Fruit fly (Drosophila melanogaster) whole organism, embryonic: Measurements from ENCODE around the gene Pcyt1.

Experiments
- Aef1 ChIP-seq: fragments of 200-800 bp; sonication (Bioruptor generic); IDR thresholded peaks from 3 replicates; pipeline ENCODE4 v1.3.6; 2022; ENCODE audit warnings: missing biosample characterization, missing genetic modification characterization
- Asciz ChIP-seq: fragments of 200-800 bp; sonication (Bioruptor generic); optimal IDR thresholded peaks from 2 replicates; lab custom pipeline; 2017; ENCODE audit warnings: missing biosample characterization, mild to moderate bottlenecking, missing genetic modification characterization, missing genetic modification reagents
- B-H1 ChIP-seq: fragments of 200-800 bp; sonication (Bioruptor generic); IDR thresholded peaks from 3 replicates; pipeline ENCODE4 v1.3.6; 2022; ENCODE audit warnings: missing biosample characterization, missing genetic modification characterization
- CG10565 ChIP-seq: fragments of 200-800 bp; sonication (Bioruptor generic); optimal IDR thresholded peaks from 3 replicates; lab custom pipeline; 2016; ENCODE audit warnings: missing biosample characterization, mild to moderate bottlenecking, missing genetic modification characterization
- CG11247 ChIP-seq: fragments of 200-800 bp; sonication (Bioruptor generic); IDR thresholded peaks from 2 replicates; pipeline ENCODE4 v1.3.6; 2022; ENCODE audit warnings: missing biosample characterization, missing genetic modification characterization
- CG12942 ChIP-seq: fragments of 200-800 bp; sonication (Bioruptor generic); optimal IDR thresholded peaks from 3 replicates; lab custom pipeline; 2016; ENCODE audit warnings: missing biosample characterization, missing genetic modification characterization
- CG14860 ChIP-seq: fragments of 200-800 bp; sonication (Bioruptor generic); IDR thresholded peaks from 3 replicates; pipeline ENCODE4 v1.3.6; 2022; ENCODE audit warnings: missing biosample characterization, missing genetic modification characterization; ENCODE audit not compliant: partially characterized antibody
- CG1602 ChIP-seq: fragments of 200-800 bp; sonication (Bioruptor generic); optimal IDR thresholded peaks from 3 replicates; lab custom pipeline; 2016; ENCODE audit warnings: missing biosample characterization, missing genetic modification characterization
- CG16813 ChIP-seq: fragments of 200-800 bp; sonication (Bioruptor generic); IDR thresholded peaks from 3 replicates; pipeline ENCODE4 v1.3.6; 2022; ENCODE audit warnings: missing biosample characterization, missing genetic modification characterization; ENCODE audit not compliant: partially characterized antibody
- CG17359 ChIP-seq: fragments of 200-800 bp; sonication (Bioruptor generic); optimal IDR thresholded peaks from 3 replicates; lab custom pipeline; 2018; ENCODE audit warnings: missing biosample characterization, mild to moderate bottlenecking, missing genetic modification characterization, moderate library complexity
- CG2199 ChIP-seq: fragments of 200-800 bp; sonication (Bioruptor generic); IDR thresholded peaks from 3 replicates; pipeline ENCODE4 v1.3.6; 2022; ENCODE audit warnings: missing biosample characterization, missing genetic modification characterization
- CG2202 ChIP-seq: fragments of 200-800 bp; sonication (Bioruptor generic); optimal IDR thresholded peaks from 2 replicates; lab custom pipeline; 2018; ENCODE audit warnings: missing biosample characterization, mild to moderate bottlenecking, missing genetic modification characterization
- CG3847 ChIP-seq: fragments of 200-800 bp; sonication (Bioruptor generic); IDR thresholded peaks from 2 replicates; pipeline ENCODE4 v1.3.6; 2022; ENCODE audit warnings: missing biosample characterization, missing genetic modification characterization
- CG4360 ChIP-seq: fragments of 200-800 bp; sonication (Bioruptor generic); IDR thresholded peaks from 2 replicates; pipeline ENCODE4 v1.3.6; 2022; ENCODE audit warnings: missing biosample characterization, missing genetic modification characterization
- CG4854 ChIP-seq: fragments of 200-800 bp; sonication (Bioruptor generic); optimal IDR thresholded peaks from 2 replicates; lab custom pipeline; 2016; ENCODE audit warnings: missing biosample characterization, missing genetic modification characterization, inconsistent platforms
- CG7556 ChIP-seq: fragments of 200-800 bp; sonication (Bioruptor generic); optimal IDR thresholded peaks from 2 replicates; lab custom pipeline; 2017; ENCODE audit warnings: missing biosample characterization, mild to moderate bottlenecking, missing genetic modification characterization
- CG7839 ChIP-seq: fragments of 200-800 bp; sonication (Bioruptor generic); optimal IDR thresholded peaks from 3 replicates; lab custom pipeline; 2018; ENCODE audit warnings: missing biosample characterization, mild to moderate bottlenecking, missing genetic modification characterization, moderate library complexity
- CG8359 ChIP-seq: fragments of 200-800 bp; sonication (Bioruptor generic); optimal IDR thresholded peaks from 2 replicates; lab custom pipeline; 2017; ENCODE audit warnings: missing biosample characterization, mild to moderate bottlenecking, missing genetic modification characterization, borderline replicate concordance
- CG9817 ChIP-seq: fragments of 200-800 bp; sonication (Bioruptor generic); optimal IDR thresholded peaks from 2 replicates; lab custom pipeline; 2018; ENCODE audit warnings: missing biosample characterization, mild to moderate bottlenecking, missing genetic modification characterization, moderate library complexity
- CTCF ChIP-seq: fragments of 200-800 bp; sonication (Bioruptor generic); optimal IDR thresholded peaks from 2 replicates; lab custom pipeline; 2017; ENCODE audit warnings: missing biosample characterization, mild to moderate bottlenecking, missing genetic modification characterization, moderate library complexity
- Dbx ChIP-seq: fragments of 200-800 bp; sonication (Bioruptor generic); IDR thresholded peaks from 3 replicates; pipeline ENCODE4 v1.3.6; 2022; ENCODE audit warnings: missing biosample characterization, missing genetic modification characterization
- ERR ChIP-seq: fragments of 200-800 bp; sonication (Bioruptor generic); optimal IDR thresholded peaks from 2 replicates; lab custom pipeline; 2016; ENCODE audit warnings: missing biosample characterization, missing genetic modification characterization
- Ets65A ChIP-seq: fragments of 200-800 bp; sonication (Bioruptor generic); peaks from one replicate; lab custom pipeline; 2016; ENCODE audit warnings: missing biosample characterization, missing genetic modification characterization
- HLH3B ChIP-seq: fragments of 200-800 bp; sonication (Bioruptor generic); IDR thresholded peaks from 2 replicates; pipeline ENCODE4 v1.3.6; 2022; ENCODE audit warnings: missing biosample characterization, missing genetic modification characterization
- Lim3 ChIP-seq: fragments of 200-800 bp; sonication (Bioruptor generic); IDR thresholded peaks from 2 replicates; pipeline ENCODE4 v1.3.6; 2022; ENCODE audit warnings: missing biosample characterization, missing genetic modification characterization
- MESR4 ChIP-seq: fragments of 200-800 bp; sonication (Bioruptor generic); optimal IDR thresholded peaks from 2 replicates; lab custom pipeline; 2018; ENCODE audit warnings: missing biosample characterization, mild to moderate bottlenecking, missing genetic modification characterization, moderate library complexity
- Max ChIP-seq: fragments of 200-800 bp; sonication (Bioruptor generic); optimal IDR thresholded peaks from 2 replicates; lab custom pipeline; 2016; ENCODE audit warnings: missing biosample characterization, mild to moderate bottlenecking, missing genetic modification characterization
- Med ChIP-seq: fragments of 200-800 bp; sonication (Bioruptor generic); peaks from one replicate; lab custom pipeline; 2016; ENCODE audit warnings: missing biosample characterization, missing genetic modification characterization, mild to moderate bottlenecking, inconsistent platforms, moderate library complexity
- NFAT ChIP-seq: fragments of 200-800 bp; sonication (Bioruptor generic); IDR thresholded peaks from 2 replicates; pipeline ENCODE4 v1.3.6; 2022; ENCODE audit warnings: missing biosample characterization, missing genetic modification characterization
- NK7.1 ChIP-seq: fragments of 200-800 bp; sonication (Bioruptor generic); optimal IDR thresholded peaks from 3 replicates; lab custom pipeline; 2016; ENCODE audit warnings: missing biosample characterization, missing genetic modification characterization
- Nf-YA ChIP-seq: fragments of 200-800 bp; sonication (Bioruptor generic); IDR thresholded peaks from 2 replicates; pipeline ENCODE4 v1.3.6; 2022; ENCODE audit warnings: missing biosample characterization, missing genetic modification characterization
- Oaz ChIP-seq: fragments of 200-800 bp; sonication (Bioruptor generic); IDR thresholded peaks from 2 replicates; pipeline ENCODE4 v1.3.6; 2022; ENCODE audit warnings: missing biosample characterization, missing genetic modification characterization
- Six4 ChIP-seq: fragments of 200-800 bp; sonication (Bioruptor generic); optimal IDR thresholded peaks from 2 replicates; lab custom pipeline; 2016; ENCODE audit warnings: missing biosample characterization, missing genetic modification characterization
- ato ChIP-seq: fragments of 200-800 bp; sonication (Bioruptor generic); IDR thresholded peaks from 2 replicates; pipeline ENCODE4 v1.3.6; 2022; ENCODE audit warnings: missing biosample characterization, missing genetic modification characterization; ENCODE audit not compliant: partially characterized antibody
- cas ChIP-seq: fragments of 200-800 bp; sonication (Bioruptor generic); IDR thresholded peaks from 2 replicates; pipeline ENCODE4 v1.3.6; 2022; ENCODE audit warnings: missing biosample characterization, missing genetic modification characterization
- chinmo ChIP-seq: fragments of 200-800 bp; sonication (Bioruptor generic); IDR thresholded peaks from 4 replicates; pipeline ENCODE4 v1.3.6; 2022; ENCODE audit warnings: missing biosample characterization, missing genetic modification characterization; ENCODE audit not compliant: partially characterized antibody
- crol ChIP-seq: fragments of 200-800 bp; sonication (Bioruptor generic); IDR thresholded peaks from 2 replicates; pipeline ENCODE4 v1.3.6; 2022; ENCODE audit warnings: missing biosample characterization, missing genetic modification characterization
- dimm ChIP-seq: fragments of 200-800 bp; sonication (Bioruptor generic); IDR thresholded peaks from 2 replicates; pipeline ENCODE4 v1.3.6; 2022; ENCODE audit warnings: missing biosample characterization, missing genetic modification characterization
- jigr1 ChIP-seq: fragments of 200-800 bp; sonication (Bioruptor generic); IDR thresholded peaks from 3 replicates; pipeline ENCODE4 v1.3.6; 2022; ENCODE audit warnings: missing biosample characterization, missing genetic modification characterization
- ranshi ChIP-seq: fragments of 200-800 bp; sonication (Bioruptor generic); IDR thresholded peaks from 2 replicates; pipeline ENCODE4 v1.3.6; 2022; ENCODE audit warnings: missing biosample characterization, missing genetic modification characterization
- sd ChIP-seq: fragments of 200-800 bp; sonication (Bioruptor generic); optimal IDR thresholded peaks from 3 replicates; lab custom pipeline; 2018; ENCODE audit warnings: missing biosample characterization, mild to moderate bottlenecking, missing genetic modification characterization, moderate library complexity
- slbo ChIP-seq: fragments of 200-800 bp; sonication (Bioruptor generic); IDR thresholded peaks from 2 replicates; pipeline ENCODE4 v1.3.6; 2022; ENCODE audit warnings: missing biosample characterization, missing genetic modification characterization
- tna ChIP-seq: fragments of 200-800 bp; sonication (Bioruptor generic); IDR thresholded peaks from 2 replicates; pipeline ENCODE4 v1.3.6; 2022; ENCODE audit warnings: missing biosample characterization, missing genetic modification characterization; ENCODE audit not compliant: partially characterized antibody
- ttk ChIP-seq: fragments of 200-800 bp; sonication (Bioruptor generic); IDR thresholded peaks from 2 replicates; pipeline ENCODE4 v2.1.2; 2022; ENCODE audit warnings: missing biosample characterization, missing genetic modification characterization
- vvl ChIP-seq: fragments of 200-800 bp; sonication (Bioruptor generic); IDR thresholded peaks from 2 replicates; pipeline ENCODE4 v1.3.6; 2022; ENCODE audit warnings: missing biosample characterization, missing genetic modification characterization

Pcyt1 gene

dm6 chr3L:1549634-1550071 is 3.8 kb downstream of the Pcyt1 start (continued):
- no peak for TF ChIP-seq vvl (GFP tag; lab: Robert Waterston, UW)
- TF ChIP-seq Oaz (GFP tag; lab: Robert Waterston, UW) = no peak
- TF ChIP-seq CG9817 (tag; lab: Kevin White, UChicago) = no peak
- TF ChIP-seq ato (GFP tag; lab: Robert Waterston, UW) = 0 out of 2 replicates have a peak, but pooled peaks have one; percentile 32
- TF ChIP-seq Six4 = no peak
- TF ChIP-seq CTCF (GFP tag; lab: Kevin White, UChicago) = peak; percentile 21
- TF ChIP-seq crol = peak; percentile 84
- TF ChIP-seq CG17359 (tag; lab: Kevin White, UChicago) = no peak
- no peak for TF ChIP-seq Aef1 (GFP tag; lab: Robert Waterston, UW)
- TF ChIP-seq Lim3 (GFP tag; lab: Robert Waterston, UW) = no peak
- no peak for TF ChIP-seq NK7.1
- TF ChIP-seq CG14860 (GFP tag; lab: Robert Waterston, UW) = 0 out of 3 replicates have a peak, but pooled peaks have one; percentile 38
- TF ChIP-seq ttk (GFP tag; lab: Robert Waterston, UW) = no peak
- no peak for TF ChIP-seq CG2202
- TF ChIP-seq dimm (GFP tag; lab: Robert Waterston, UW) = no peak
- no peak for TF ChIP-seq CG4360 (GFP tag; lab: Robert Waterston, UW)
- no peak for TF ChIP-seq CG8359 (GFP tag; lab: Kevin White, UChicago)
- TF ChIP-seq Max (GFP tag; lab: Kevin White, UChicago) = no peak
- peak; percentile 81; the same call in 1 of the 4 replicates for TF ChIP-seq chinmo (GFP tag; lab: Robert Waterston, UW)
- peak; percentile 51 for TF ChIP-seq sd
- TF ChIP-seq HLH3B = no peak
- TF ChIP-seq CG2199 = 0 out of 3 replicates have a peak, but pooled peaks have one; percentile 27
- TF ChIP-seq tna (GFP tag; lab: Robert Waterston, UW) = 0 out of 2 replicates have a peak, but pooled peaks have one; percentile 17
- TF ChIP-seq Asciz = no peak
- TF ChIP-seq CG7556 = no peak
- TF ChIP-seq Nf-YA (GFP tag; lab: Robert Waterston, UW) = no peak

- TF ChIP-seq CG12942 (GFP tag; lab: Kevin White, UChicago) = no peak
- peak; percentile 85 for TF ChIP-seq Ets65A
- TF ChIP-seq MESR4 (GFP tag; lab: Kevin White, UChicago) = no peak
- no peak for TF ChIP-seq HLH3B
- TF ChIP-seq CG7839 (tag; lab: Kevin White, UChicago) = no peak
- no peak for TF ChIP-seq CG10565 (GFP tag; lab: Kevin White, UChicago)
- no peak for TF ChIP-seq CG11247 (GFP tag; lab: Robert Waterston, UW)
- TF ChIP-seq ERR (GFP tag; lab: Kevin White, UChicago) = no peak
- TF ChIP-seq ranshi (GFP tag; lab: Robert Waterston, UW) = no peak
- no peak for TF ChIP-seq cas (GFP tag; lab: Robert Waterston, UW)
- TF ChIP-seq CG3847 = 0 out of 2 replicates have a peak, but pooled peaks have one; percentile 25
- no peak for TF ChIP-seq NFAT (GFP tag; lab: Robert Waterston, UW)
- TF ChIP-seq CG1602 (GFP tag; lab: Kevin White, UChicago) = no peak
- TF ChIP-seq jigr1 = no peak
- TF ChIP-seq Dbx (GFP tag; lab: Robert Waterston, UW) = 0 out of 3 replicates have a peak, but pooled peaks have one; percentile 20
- TF ChIP-seq Med = peak; percentile 33
- TF ChIP-seq CG4854 (GFP tag; lab: Kevin White, UChicago) = no peak
- 0 out of 3 replicates have a peak, but pooled peaks have one; percentile 7 for TF ChIP-seq CG16813 (GFP tag; lab: Robert Waterston, UW)
- no peak for TF ChIP-seq B-H1 (GFP tag; lab: Robert Waterston, UW)
- 0 out of 2 replicates have a peak, but pooled peaks have one; percentile 9 for TF ChIP-seq slbo (GFP tag; lab: Robert Waterston, UW)
Measured at dm6 chr3L:1550914-1551313, 5.0 kb downstream of the Pcyt1 start.
